Fruit fly (Drosophila melanogaster) Kc167 (cell line): ENCODE data around the gene Pde11.

Source experiments
- Sin3A ChIP-seq: fragments of >200 bp; optimal IDR thresholded peaks from 2 replicates; lab custom pipeline; 2018; ENCODE audit warnings: missing external identifiers
- h ChIP-seq: fragments of >200 bp; optimal IDR thresholded peaks from 3 replicates; lab custom pipeline; 2018; ENCODE audit warnings: missing external identifiers
- insv ChIP-seq: fragments of >200 bp; optimal IDR thresholded peaks from 3 replicates; lab custom pipeline; 2018; ENCODE audit warnings: missing external identifiers
- ttk ChIP-seq: sonication (Bioruptor generic); optimal IDR thresholded peaks from 2 replicates; lab custom pipeline; 2017; ENCODE audit warnings: missing external identifiers

DNA sequence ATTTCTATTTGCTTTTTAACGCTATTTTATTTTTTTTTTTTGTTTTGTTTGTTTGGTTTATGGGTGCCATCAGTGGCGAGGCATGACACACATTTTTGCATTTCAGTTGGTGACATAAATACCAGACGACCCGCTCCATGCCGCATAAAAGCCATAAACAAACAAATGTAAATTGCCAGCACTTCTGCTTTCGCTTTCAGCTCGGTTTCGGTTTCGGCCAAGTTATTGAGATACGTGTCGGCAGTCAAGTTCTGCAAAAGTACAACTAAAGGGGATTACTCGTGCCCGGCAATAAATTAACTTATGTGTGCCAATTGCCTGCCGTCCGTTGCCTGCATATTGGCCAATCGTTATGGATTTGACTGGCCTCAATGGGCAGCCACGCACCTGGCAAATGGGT lies 65.2 kb downstream of the Pde11 start:
- TF ChIP-seq ttk (lab: Kevin White, UChicago) (no peak), insv (lab: Kevin White, UChicago) (no peak), h (lab: Kevin White, UChicago) (no peak), Sin3A (lab: Kevin White, UChicago) (no peak)
